Worm (Caenorhabditis elegans) whole organism, late embryonic: ENCODE measurements around the gene C08F11.1.

ENCODE experiments used
- hlh-30 ChIP-seq: sonication (generic microtip); optimal IDR thresholded peaks from 2 replicates; lab custom pipeline; 2017; ENCODE audit warnings: antibody characterized with exemption, missing genetic modification characterization, missing compliant biosample characterization; ENCODE audit not compliant: insufficient read depth
- sox-4 ChIP-seq: sonication (generic microtip); optimal IDR thresholded peaks from 2 replicates; lab custom pipeline; 2017; ENCODE audit warnings: mild to moderate bottlenecking, missing genetic modification characterization, inconsistent platforms, missing compliant biosample characterization

ce11 chrIV:13587175-13587574 lies 36.5 kb upstream of the C08F11.1 start, which contains the start of gene Y45F10B.12:
- TF ChIP-seq sox-4 (tag; lab: Kevin White, UChicago) (no peak), hlh-30 (tag; lab: Kevin White, UChicago) (no peak)
